Worm (Caenorhabditis elegans) whole organism, young adult: ENCODE results near the gene Y17G7B.18.
A peak's percentile ranks its signal among the peaks of the same experiment; 100 is the strongest.

Experiments
- ceh-100 ChIP-seq: fragments of 200-800 bp; sonication (Bioruptor generic); IDR thresholded peaks from 2 replicates; pipeline ENCODE4 v1.3.6; 2022; ENCODE audit warnings: missing genetic modification reagents, missing genetic modification characterization, missing compliant biosample characterization
- hmg-20 ChIP-seq: fragments of 200-800 bp; sonication (Bioruptor generic); IDR thresholded peaks from 2 replicates; pipeline ENCODE4 v1.3.6; 2022; ENCODE audit warnings: missing genetic modification reagents, missing genetic modification characterization, missing compliant biosample characterization
- rpc-1 ChIP-seq, 2 experiments: fragments of 150-350 bp in 1 of 2; sonication (generic microtip) in 1 of 2; optimal IDR thresholded peaks; 2 replicates each; lab custom pipeline; 2014 to 2018; ENCODE audit warnings: missing biosample characterization in 1 of 2, missing genetic modification characterization in 1 of 2, missing genetic modification reagents in 1 of 2, missing genotype in 1 of 2
- ztf-6 ChIP-seq: fragments of 200-800 bp; sonication (Bioruptor generic); IDR thresholded peaks from 2 replicates; pipeline ENCODE4 v1.3.6; 2022; ENCODE audit warnings: missing genetic modification reagents, missing genetic modification characterization, missing compliant biosample characterization

ce11 chrII:12102365-12102764 lies 5.3 kb downstream of the Y17G7B.18 start:
- no peak for TF ChIP-seq ztf-6 (GFP tag; lab: Robert Waterston, UW)
- TF ChIP-seq hmg-20 (GFP tag; lab: Robert Waterston, UW) = no peak
- TF ChIP-seq ceh-100 (GFP tag; lab: Robert Waterston, UW) = peak; percentile 64
- TF ChIP-seq rpc-1 (optimal IDR thresholded peaks at IDR 0.05; lab: Kevin White, UChicago) = peak; percentile 56
- TF ChIP-seq rpc-1 (tag; optimal IDR thresholded peaks at IDR 0.05; lab: Kevin White, UChicago) = no peak
